Worm (Caenorhabditis elegans) whole organism, L2 larva: Measurements from ENCODE around the gene Y75B8A.25.

ENCODE experiments used
- F13H6.1 ChIP-seq: sonication (generic microtip); optimal IDR thresholded peaks from 2 replicates; lab custom pipeline; 2016; ENCODE audit warnings: missing genetic modification characterization, missing compliant biosample characterization
- R02D3.7 ChIP-seq: fragments of 150-350 bp; optimal IDR thresholded peaks from 2 replicates; lab custom pipeline; 2014; ENCODE audit warnings: missing biosample characterization, missing genetic modification characterization
- ZK546.5 ChIP-seq: sonication (generic microtip); optimal IDR thresholded peaks from 2 replicates; lab custom pipeline; 2017; ENCODE audit warnings: missing biosample characterization, missing genetic modification characterization
- alr-1 ChIP-seq: fragments of 150-350 bp; optimal IDR thresholded peaks from 2 replicates; lab custom pipeline; 2014; ENCODE audit warnings: missing biosample characterization, missing genetic modification characterization
- aly-2 ChIP-seq: fragments of 150-350 bp; optimal IDR thresholded peaks from 2 replicates; lab custom pipeline; 2014; ENCODE audit warnings: missing biosample characterization, missing genetic modification characterization
- blmp-1 ChIP-seq: sonication (generic microtip); optimal IDR thresholded peaks from 2 replicates; lab custom pipeline; 2017; ENCODE audit warnings: missing genetic modification characterization, mild to moderate bottlenecking, missing compliant biosample characterization, antibody characterized with exemption, moderate library complexity; ENCODE audit not compliant: insufficient read depth
- ceh-82 ChIP-seq: fragments of 150-350 bp; optimal IDR thresholded peaks from 2 replicates; lab custom pipeline; 2014; ENCODE audit warnings: missing biosample characterization, missing genetic modification characterization
- crh-2 ChIP-seq: sonication (generic microtip); optimal IDR thresholded peaks from 2 replicates; lab custom pipeline; 2017; ENCODE audit warnings: missing biosample characterization, missing genetic modification characterization
- dmd-4 ChIP-seq: sonication (generic microtip); optimal IDR thresholded peaks from 2 replicates; lab custom pipeline; 2017; ENCODE audit warnings: missing biosample characterization, missing genetic modification characterization
- egl-27 ChIP-seq: sonication (generic microtip); optimal IDR thresholded peaks from 3 replicates; lab custom pipeline; 2017; ENCODE audit warnings: missing biosample characterization, missing genetic modification reagents, missing genetic modification characterization
- elt-1 ChIP-seq: fragments of 150-350 bp; optimal IDR thresholded peaks from 2 replicates; lab custom pipeline; 2014; ENCODE audit warnings: missing biosample characterization, missing genetic modification characterization
- lin-39 ChIP-seq: fragments of 150-350 bp; optimal IDR thresholded peaks from 2 replicates; lab custom pipeline; 2014; ENCODE audit warnings: missing biosample characterization, missing genetic modification reagents, missing genetic modification characterization
- lsy-2 ChIP-seq, 2 experiments: fragments of 150-350 bp in 1 of 2; sonication (generic microtip) in 1 of 2; optimal IDR thresholded peaks; 2 replicates each; lab custom pipeline; 2014 to 2017; ENCODE audit warnings: missing biosample characterization in 2 of 2, missing genetic modification characterization in 2 of 2
- mab-5 ChIP-seq: fragments of 150-350 bp; optimal IDR thresholded peaks from 2 replicates; lab custom pipeline; 2014; ENCODE audit warnings: missing biosample characterization, missing genetic modification characterization
- mbf-1 ChIP-seq: sonication (generic microtip); optimal IDR thresholded peaks from 2 replicates; lab custom pipeline; 2017; ENCODE audit warnings: missing biosample characterization, missing genetic modification characterization
- nhr-10 ChIP-seq: sonication (generic microtip); optimal IDR thresholded peaks from 2 replicates; lab custom pipeline; 2017; ENCODE audit warnings: missing biosample characterization, missing genetic modification characterization
- nhr-12 ChIP-seq: fragments of 150-350 bp; optimal IDR thresholded peaks from 2 replicates; lab custom pipeline; 2014; ENCODE audit warnings: missing biosample characterization, missing genetic modification characterization
- nhr-23 ChIP-seq: fragments of 150-350 bp; optimal IDR thresholded peaks from 2 replicates; lab custom pipeline; 2014; ENCODE audit warnings: missing biosample characterization, missing genetic modification reagents, missing genetic modification characterization
- nhr-237 ChIP-seq: fragments of 150-350 bp; optimal IDR thresholded peaks from 2 replicates; lab custom pipeline; 2014; ENCODE audit warnings: missing biosample characterization, missing genetic modification characterization
- nhr-25 ChIP-seq: fragments of 150-350 bp; sonication (generic microtip); optimal IDR thresholded peaks from 3 replicates; lab custom pipeline; 2014; ENCODE audit warnings: missing biosample characterization, missing genetic modification characterization
- nhr-6 ChIP-seq: fragments of 150-350 bp; optimal IDR thresholded peaks from 2 replicates; lab custom pipeline; 2014; ENCODE audit warnings: missing biosample characterization, missing genetic modification characterization
- nhr-77 ChIP-seq: fragments of 150-350 bp; optimal IDR thresholded peaks from 2 replicates; lab custom pipeline; 2014; ENCODE audit warnings: missing biosample characterization, missing genetic modification characterization
- skn-1 ChIP-seq: sonication (generic microtip); optimal IDR thresholded peaks from 2 replicates; lab custom pipeline; 2017; ENCODE audit warnings: missing biosample characterization, missing genetic modification characterization
- sma-3 ChIP-seq: sonication (generic microtip); optimal IDR thresholded peaks from 2 replicates; lab custom pipeline; 2016; ENCODE audit warnings: missing genetic modification reagents, missing genetic modification characterization, missing compliant biosample characterization
- sma-9 ChIP-seq, 2 experiments: fragments of 150-350 bp in 1 of 2; sonication (generic microtip) in 1 of 2; optimal IDR thresholded peaks; 2 replicates each; lab custom pipeline; 2014 to 2016; ENCODE audit warnings: missing genetic modification characterization in 2 of 2, mild to moderate bottlenecking in 1 of 2, missing biosample characterization in 1 of 2, missing compliant biosample characterization in 1 of 2, missing genetic modification reagents in 1 of 2, moderate library complexity in 1 of 2
- snpc-4 ChIP-seq: fragments of 150-350 bp; optimal IDR thresholded peaks from 2 replicates; lab custom pipeline; 2014; ENCODE audit warnings: missing biosample characterization, missing genetic modification characterization
- unc-55 ChIP-seq: fragments of 150-350 bp; sonication (generic microtip); optimal IDR thresholded peaks from 3 replicates; lab custom pipeline; 2014; ENCODE audit warnings: missing biosample characterization, missing genetic modification reagents, missing genetic modification characterization
- zag-1 ChIP-seq: fragments of 150-350 bp; optimal IDR thresholded peaks from 2 replicates; lab custom pipeline; 2014; ENCODE audit warnings: missing biosample characterization, missing genetic modification characterization
- ztf-11 ChIP-seq: sonication (generic microtip); optimal IDR thresholded peaks from 2 replicates; lab custom pipeline; 2017; ENCODE audit warnings: missing biosample characterization, missing genetic modification characterization
- ztf-4 ChIP-seq: fragments of 150-350 bp; optimal IDR thresholded peaks from 2 replicates; lab custom pipeline; 2014; ENCODE audit warnings: missing biosample characterization, missing genetic modification characterization

Y75B8A.25 gene

ce11 chrIII:12231539-12231938 is 42.3 kb upstream of the Y75B8A.25 start:
- TF ChIP-seq nhr-10 (tag; lab: Kevin White, UChicago) (no peak), ZK546.5 (tag; lab: Kevin White, UChicago) (no peak)

ce11 chrIII:12233493-12233892 is 40.3 kb upstream of the Y75B8A.25 start:
- no peak for TF ChIP-seq lin-39
- TF ChIP-seq lsy-2 (tag; optimal IDR thresholded peaks at IDR 0.05; lab: Kevin White, UChicago), result no peak
- no peak for TF ChIP-seq ZK546.5 (tag; lab: Kevin White, UChicago)
- no peak for TF ChIP-seq R02D3.7
- TF ChIP-seq egl-27 (tag; lab: Kevin White, UChicago), result no peak
- TF ChIP-seq mab-5 (tag; lab: Kevin White, UChicago), result no peak
- TF ChIP-seq sma-9 (GFP tag; optimal IDR thresholded peaks at IDR 0.05; lab: Kevin White, UChicago), result no peak
- TF ChIP-seq sma-9 (tag; optimal IDR thresholded peaks at IDR 0.05; lab: Kevin White, UChicago), result no peak
- TF ChIP-seq nhr-237 (tag; lab: Kevin White, UChicago), result no peak
- no peak for TF ChIP-seq snpc-4 (tag; lab: Kevin White, UChicago)
- TF ChIP-seq dmd-4 (tag; lab: Kevin White, UChicago), result no peak
- no peak for TF ChIP-seq blmp-1 (tag; lab: Kevin White, UChicago)
- no peak for TF ChIP-seq nhr-23 (tag; lab: Kevin White, UChicago)
- TF ChIP-seq F13H6.1 (tag; lab: Kevin White, UChicago), result no peak
- no peak for TF ChIP-seq ztf-4 (tag; lab: Kevin White, UChicago)
- TF ChIP-seq ztf-11 (tag; lab: Kevin White, UChicago), result no peak
- TF ChIP-seq zag-1 (tag; lab: Kevin White, UChicago), result no peak

ce11 chrIII:12235359-12235758 is 38.5 kb upstream of the Y75B8A.25 start:
- no peak for TF ChIP-seq ceh-82 (tag; lab: Kevin White, UChicago)
- no peak for TF ChIP-seq F13H6.1 (tag; lab: Kevin White, UChicago)
- no peak for TF ChIP-seq sma-3 (GFP tag; lab: Kevin White, UChicago)
- TF ChIP-seq mab-5 (tag; lab: Kevin White, UChicago), result no peak
- TF ChIP-seq nhr-10 (tag; lab: Kevin White, UChicago), result no peak
- no peak for TF ChIP-seq nhr-25 (tag; lab: Kevin White, UChicago)
- TF ChIP-seq nhr-77 (tag; lab: Kevin White, UChicago), result no peak
- no peak for TF ChIP-seq egl-27 (tag; lab: Kevin White, UChicago)
- no peak for TF ChIP-seq nhr-6 (tag; lab: Kevin White, UChicago)
- TF ChIP-seq elt-1 (tag; lab: Kevin White, UChicago), result no peak
- TF ChIP-seq snpc-4 (tag; lab: Kevin White, UChicago), result no peak
- no peak for TF ChIP-seq skn-1 (tag; lab: Kevin White, UChicago)

- no peak for TF ChIP-seq dmd-4 (tag; lab: Kevin White, UChicago)
- TF ChIP-seq ZK546.5 (tag; lab: Kevin White, UChicago), result no peak
- no peak for TF ChIP-seq nhr-10 (tag; lab: Kevin White, UChicago)
- no peak for TF ChIP-seq ceh-82 (tag; lab: Kevin White, UChicago)
- no peak for TF ChIP-seq ztf-4 (tag; lab: Kevin White, UChicago)
- TF ChIP-seq alr-1 (tag; lab: Kevin White, UChicago), result no peak
- no peak for TF ChIP-seq nhr-6 (tag; lab: Kevin White, UChicago)
- no peak for TF ChIP-seq mbf-1 (tag; lab: Kevin White, UChicago)
- TF ChIP-seq snpc-4 (tag; lab: Kevin White, UChicago), result no peak
Measured at ce11 chrIII:12235914-12236313, 37.9 kb upstream of the Y75B8A.25 start, which contains the start of the genes grl-15 and fbxa-89. Gene grl-15, minus strand, starts transcription at chrIII:12236014. Gene fbxa-89, plus strand, starts transcription at chrIII:12236184.

ce11 chrIII:12245570-12245969 is 28.3 kb upstream of the Y75B8A.25 start:
- TF ChIP-seq sma-9 (GFP tag; optimal IDR thresholded peaks at IDR 0.05; lab: Kevin White, UChicago), result no peak
- TF ChIP-seq sma-9 (tag; optimal IDR thresholded peaks at IDR 0.05; lab: Kevin White, UChicago), result no peak
- no peak for TF ChIP-seq aly-2 (tag; lab: Kevin White, UChicago)
- TF ChIP-seq nhr-12 (tag; lab: Kevin White, UChicago), result no peak
- no peak for TF ChIP-seq crh-2 (tag; lab: Kevin White, UChicago)
- TF ChIP-seq ceh-82 (tag; lab: Kevin White, UChicago), result no peak
- no peak for TF ChIP-seq ztf-11 (tag; lab: Kevin White, UChicago)
- no peak for TF ChIP-seq nhr-6 (tag; lab: Kevin White, UChicago)
- TF ChIP-seq lin-39, result no peak
- TF ChIP-seq unc-55 (GFP tag; lab: Kevin White, UChicago), result no peak
